Worm (Caenorhabditis elegans) whole organism, L2 larva: ENCODE measurements around the gene nhr-260.

Experiments used
- C34F6.9 ChIP-seq: fragments of 150-350 bp; optimal IDR thresholded peaks from 2 replicates; lab custom pipeline; 2014; ENCODE audit warnings: missing biosample characterization, missing genetic modification characterization
- F13H6.1 ChIP-seq: sonication (generic microtip); optimal IDR thresholded peaks from 2 replicates; lab custom pipeline; 2016; ENCODE audit warnings: missing genetic modification characterization, missing compliant biosample characterization
- ZK546.5 ChIP-seq: sonication (generic microtip); optimal IDR thresholded peaks from 2 replicates; lab custom pipeline; 2017; ENCODE audit warnings: missing biosample characterization, missing genetic modification characterization
- aly-2 ChIP-seq: fragments of 150-350 bp; optimal IDR thresholded peaks from 2 replicates; lab custom pipeline; 2014; ENCODE audit warnings: missing biosample characterization, missing genetic modification characterization
- ama-1 ChIP-seq: fragments of 150-350 bp; optimal IDR thresholded peaks from 2 replicates; lab custom pipeline; 2018; ENCODE audit warnings: inconsistent platforms
- ceh-16 ChIP-seq: fragments of 150-350 bp; optimal IDR thresholded peaks from 2 replicates; lab custom pipeline; 2014; ENCODE audit warnings: missing biosample characterization, missing genetic modification characterization
- ceh-82 ChIP-seq: fragments of 150-350 bp; optimal IDR thresholded peaks from 2 replicates; lab custom pipeline; 2014; ENCODE audit warnings: missing biosample characterization, missing genetic modification characterization
- crh-2 ChIP-seq: sonication (generic microtip); optimal IDR thresholded peaks from 2 replicates; lab custom pipeline; 2017; ENCODE audit warnings: missing biosample characterization, missing genetic modification characterization
- dmd-4 ChIP-seq: sonication (generic microtip); optimal IDR thresholded peaks from 2 replicates; lab custom pipeline; 2017; ENCODE audit warnings: missing biosample characterization, missing genetic modification characterization
- egl-27 ChIP-seq: sonication (generic microtip); optimal IDR thresholded peaks from 3 replicates; lab custom pipeline; 2017; ENCODE audit warnings: missing biosample characterization, missing genetic modification reagents, missing genetic modification characterization
- elt-1 ChIP-seq: fragments of 150-350 bp; optimal IDR thresholded peaks from 2 replicates; lab custom pipeline; 2014; ENCODE audit warnings: missing biosample characterization, missing genetic modification characterization
- elt-3 ChIP-seq: sonication (generic microtip); optimal IDR thresholded peaks from 2 replicates; lab custom pipeline; 2017; ENCODE audit warnings: missing biosample characterization, missing genetic modification characterization
- fos-1 ChIP-seq: fragments of 150-350 bp; optimal IDR thresholded peaks from 2 replicates; lab custom pipeline; 2014; ENCODE audit warnings: missing biosample characterization, missing genetic modification characterization
- gmeb-1 ChIP-seq: fragments of 150-350 bp; optimal IDR thresholded peaks from 2 replicates; lab custom pipeline; 2014; ENCODE audit warnings: missing biosample characterization, missing genetic modification characterization
- lin-11 ChIP-seq: fragments of 150-350 bp; sonication (generic microtip); optimal IDR thresholded peaks from 2 replicates; lab custom pipeline; 2014; ENCODE audit warnings: missing biosample characterization, missing genetic modification characterization, inconsistent platforms, mixed read lengths
- lin-13 ChIP-seq: fragments of 150-350 bp; optimal IDR thresholded peaks from 2 replicates; lab custom pipeline; 2014; ENCODE audit warnings: missing biosample characterization, missing genetic modification reagents, missing genetic modification characterization
- lin-39 ChIP-seq: fragments of 150-350 bp; optimal IDR thresholded peaks from 2 replicates; lab custom pipeline; 2014; ENCODE audit warnings: missing biosample characterization, missing genetic modification reagents, missing genetic modification characterization
- mab-5 ChIP-seq: fragments of 150-350 bp; optimal IDR thresholded peaks from 2 replicates; lab custom pipeline; 2014; ENCODE audit warnings: missing biosample characterization, missing genetic modification characterization
- mbf-1 ChIP-seq: sonication (generic microtip); optimal IDR thresholded peaks from 2 replicates; lab custom pipeline; 2017; ENCODE audit warnings: missing biosample characterization, missing genetic modification characterization
- mdl-1 ChIP-seq, 2 experiments: fragments of 150-350 bp in 1 of 2; sonication (generic microtip) in 1 of 2; optimal IDR thresholded peaks; 2 replicates each; lab custom pipeline; 2017; ENCODE audit warnings: missing biosample characterization in 2 of 2, missing genetic modification characterization in 2 of 2
- nhr-10 ChIP-seq: sonication (generic microtip); optimal IDR thresholded peaks from 2 replicates; lab custom pipeline; 2017; ENCODE audit warnings: missing biosample characterization, missing genetic modification characterization
- nhr-11 ChIP-seq: fragments of 150-350 bp; optimal IDR thresholded peaks from 2 replicates; lab custom pipeline; 2014; ENCODE audit warnings: missing biosample characterization, missing genetic modification characterization
- nhr-12 ChIP-seq: fragments of 150-350 bp; optimal IDR thresholded peaks from 2 replicates; lab custom pipeline; 2014; ENCODE audit warnings: missing biosample characterization, missing genetic modification characterization
- nhr-25 ChIP-seq: fragments of 150-350 bp; sonication (generic microtip); optimal IDR thresholded peaks from 3 replicates; lab custom pipeline; 2014; ENCODE audit warnings: missing biosample characterization, missing genetic modification characterization
- nhr-6 ChIP-seq: fragments of 150-350 bp; optimal IDR thresholded peaks from 2 replicates; lab custom pipeline; 2014; ENCODE audit warnings: missing biosample characterization, missing genetic modification characterization
- nhr-77 ChIP-seq: fragments of 150-350 bp; optimal IDR thresholded peaks from 2 replicates; lab custom pipeline; 2014; ENCODE audit warnings: missing biosample characterization, missing genetic modification characterization
- peb-1 ChIP-seq: fragments of 150-350 bp; optimal IDR thresholded peaks from 2 replicates; lab custom pipeline; 2014; ENCODE audit warnings: missing biosample characterization, missing genetic modification characterization
- sem-4 ChIP-seq: fragments of 150-350 bp; optimal IDR thresholded peaks from 2 replicates; lab custom pipeline; 2014; ENCODE audit warnings: missing biosample characterization, missing genetic modification reagents, missing genetic modification characterization
- skn-1 ChIP-seq: sonication (generic microtip); optimal IDR thresholded peaks from 2 replicates; lab custom pipeline; 2017; ENCODE audit warnings: missing biosample characterization, missing genetic modification characterization
- sma-3 ChIP-seq: sonication (generic microtip); optimal IDR thresholded peaks from 2 replicates; lab custom pipeline; 2016; ENCODE audit warnings: missing genetic modification reagents, missing genetic modification characterization, missing compliant biosample characterization
- snpc-4 ChIP-seq: fragments of 150-350 bp; optimal IDR thresholded peaks from 2 replicates; lab custom pipeline; 2014; ENCODE audit warnings: missing biosample characterization, missing genetic modification characterization
- unc-39 ChIP-seq: fragments of 150-350 bp; optimal IDR thresholded peaks from 2 replicates; lab custom pipeline; 2014; ENCODE audit warnings: missing biosample characterization, missing genetic modification characterization
- unc-55 ChIP-seq: fragments of 150-350 bp; sonication (generic microtip); optimal IDR thresholded peaks from 3 replicates; lab custom pipeline; 2014; ENCODE audit warnings: missing biosample characterization, missing genetic modification reagents, missing genetic modification characterization
- unc-62 ChIP-seq: fragments of 150-350 bp; optimal IDR thresholded peaks from 2 replicates; lab custom pipeline; 2014; ENCODE audit warnings: missing biosample characterization, missing genetic modification reagents, missing genetic modification characterization
- zag-1 ChIP-seq: fragments of 150-350 bp; optimal IDR thresholded peaks from 2 replicates; lab custom pipeline; 2014; ENCODE audit warnings: missing biosample characterization, missing genetic modification characterization
- ztf-11 ChIP-seq: sonication (generic microtip); optimal IDR thresholded peaks from 2 replicates; lab custom pipeline; 2017; ENCODE audit warnings: missing biosample characterization, missing genetic modification characterization
- ztf-4 ChIP-seq: fragments of 150-350 bp; optimal IDR thresholded peaks from 2 replicates; lab custom pipeline; 2014; ENCODE audit warnings: missing biosample characterization, missing genetic modification characterization

nhr-260 gene

DNA sequence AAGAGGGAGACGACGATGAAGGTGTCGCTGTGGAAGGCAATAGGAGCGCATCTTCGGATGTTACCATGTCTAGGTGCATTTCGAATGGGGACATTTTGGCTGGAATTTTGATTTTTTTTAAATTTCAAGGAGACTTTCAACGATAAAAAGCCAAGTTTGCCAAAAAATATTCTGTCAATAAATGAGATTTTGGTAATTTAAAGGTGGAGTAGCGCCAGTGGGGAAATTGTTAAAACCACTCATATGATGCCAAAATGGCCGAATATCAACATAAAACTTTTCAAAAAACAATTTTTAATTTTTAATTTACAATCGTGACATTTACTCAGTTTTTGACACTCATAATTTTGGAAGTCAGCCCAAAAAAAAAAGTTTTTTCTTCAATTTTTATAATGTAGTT lies at the start of gene nhr-260:
TSS of gene nhr-260 (minus strand) at position 101 of the 400 bp plus-strand sequence.
- no peak for TF ChIP-seq ceh-16 (tag; lab: Kevin White, UChicago)
- TF ChIP-seq, all 48 proteins: peak for 0

DNA sequence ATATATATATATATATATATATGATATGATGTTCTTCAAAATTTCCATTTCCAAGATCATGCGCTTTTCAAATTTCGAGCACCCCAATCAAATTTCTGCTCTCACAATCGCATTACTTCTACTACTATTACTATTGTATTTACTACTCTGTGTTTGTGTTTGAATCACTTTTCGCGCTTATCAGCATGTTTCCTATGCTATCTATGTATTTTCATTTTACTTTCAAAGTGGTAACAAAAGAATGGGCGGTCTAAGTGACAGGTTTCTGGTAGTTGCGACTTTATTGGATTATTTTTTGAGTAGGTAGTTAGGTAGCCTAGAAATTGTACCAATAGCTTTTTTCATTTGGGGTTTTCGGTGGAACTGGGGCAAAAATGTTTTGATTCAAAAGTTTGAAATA lies 46.7 kb upstream of the nhr-260 start:
- TF ChIP-seq fos-1 (tag; lab: Kevin White, UChicago) (no peak), skn-1 (tag; lab: Kevin White, UChicago) (no peak), lin-11 (tag; lab: Kevin White, UChicago) (no peak), ceh-82 (tag; lab: Kevin White, UChicago) (no peak), ztf-4 (tag; lab: Kevin White, UChicago) (no peak), aly-2 (tag; lab: Kevin White, UChicago) (no peak), mdl-1 (tag; optimal IDR thresholded peaks at IDR 0.05; lab: Kevin White, UChicago) (no peak), nhr-11 (tag; lab: Kevin White, UChicago) (no peak), nhr-77 (tag; lab: Kevin White, UChicago) (no peak), peb-1 (no peak), nhr-6 (tag; lab: Kevin White, UChicago) (no peak), F13H6.1 (tag; lab: Kevin White, UChicago) (no peak)

DNA sequence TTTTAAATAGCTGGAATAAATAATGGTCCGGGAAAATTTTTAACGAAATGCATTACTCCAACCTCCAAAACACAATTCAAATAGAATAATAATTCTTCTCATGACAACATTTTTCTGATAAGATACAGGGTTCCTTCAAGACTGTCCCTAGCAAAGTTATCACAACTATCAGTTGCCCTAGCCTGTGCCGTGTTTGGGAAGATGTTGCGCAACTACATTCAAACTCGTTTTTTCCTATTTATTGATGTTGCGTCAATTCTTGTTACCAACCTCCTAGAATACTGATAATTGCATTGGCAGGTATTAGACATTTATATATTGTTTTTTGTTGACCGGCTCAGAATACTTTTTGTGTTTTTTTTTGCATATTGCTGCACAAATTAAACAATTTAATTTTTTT lies 43.6 kb upstream of the nhr-260 start:
- TF ChIP-seq skn-1 (tag; lab: Kevin White, UChicago): no peak
- TF ChIP-seq ztf-11 (tag; lab: Kevin White, UChicago): no peak
- no peak for TF ChIP-seq snpc-4
- TF ChIP-seq zag-1 (tag; lab: Kevin White, UChicago): no peak

DNA sequence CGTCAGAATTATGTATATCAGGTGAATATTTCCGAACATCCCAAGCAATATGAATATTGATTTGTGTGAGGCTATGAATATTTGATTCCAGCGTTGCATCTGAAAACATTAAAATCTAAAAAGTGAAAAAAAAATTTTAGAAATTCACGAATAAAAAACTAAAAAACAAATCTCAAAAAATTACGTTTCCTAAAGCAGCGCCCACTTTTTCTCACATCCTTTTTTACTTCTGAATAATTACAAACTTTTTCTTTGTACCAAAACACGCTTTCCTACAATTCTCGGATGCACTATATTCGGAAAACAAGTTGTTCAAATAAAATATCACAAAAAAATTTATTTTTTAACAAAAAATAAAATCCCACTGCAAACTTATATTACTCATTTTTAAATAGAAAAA lies 41.6 kb upstream of the nhr-260 start, which contains the start of gene srsx-8:
TSS of gene srsx-8 (minus strand) at position 101 of the 400 bp plus-strand sequence.
- TF ChIP-seq lin-39: no peak

DNA sequence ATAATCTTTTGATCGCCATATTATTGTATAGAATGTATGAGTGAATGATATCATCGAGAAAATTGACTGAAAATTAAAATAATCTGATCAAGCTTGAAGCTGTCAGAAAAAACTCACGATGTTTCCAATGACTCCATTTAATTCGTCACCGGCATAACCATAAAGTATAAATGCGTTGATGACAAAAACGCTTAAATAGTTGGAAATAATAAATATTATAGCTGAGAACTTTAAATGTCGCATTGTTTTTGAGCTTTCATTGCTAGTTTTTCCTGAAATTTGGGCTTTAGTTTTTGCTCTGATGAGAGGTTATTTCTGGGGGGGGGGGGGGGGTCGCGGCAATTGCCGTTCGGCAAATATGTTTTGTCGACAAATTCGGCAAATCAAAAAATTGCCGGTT lies 39.7 kb upstream of the nhr-260 start:
- TF ChIP-seq unc-39 (tag; lab: Kevin White, UChicago): no peak
- TF ChIP-seq mdl-1 (tag; optimal IDR thresholded peaks at IDR 0.05; lab: Kevin White, UChicago): no peak
- TF ChIP-seq lin-13 (GFP tag; lab: Kevin White, UChicago): no peak
- TF ChIP-seq ama-1 (lab: Kevin White, UChicago): no peak
- TF ChIP-seq nhr-77 (tag; lab: Kevin White, UChicago): no peak
- TF ChIP-seq lin-39: no peak
- TF ChIP-seq nhr-25: no peak
- TF ChIP-seq gmeb-1 (tag; lab: Kevin White, UChicago): no peak
- TF ChIP-seq crh-2 (tag; lab: Kevin White, UChicago): no peak
- no peak for TF ChIP-seq nhr-11 (tag; lab: Kevin White, UChicago)
- TF ChIP-seq C34F6.9 (tag; lab: Kevin White, UChicago): no peak

DNA sequence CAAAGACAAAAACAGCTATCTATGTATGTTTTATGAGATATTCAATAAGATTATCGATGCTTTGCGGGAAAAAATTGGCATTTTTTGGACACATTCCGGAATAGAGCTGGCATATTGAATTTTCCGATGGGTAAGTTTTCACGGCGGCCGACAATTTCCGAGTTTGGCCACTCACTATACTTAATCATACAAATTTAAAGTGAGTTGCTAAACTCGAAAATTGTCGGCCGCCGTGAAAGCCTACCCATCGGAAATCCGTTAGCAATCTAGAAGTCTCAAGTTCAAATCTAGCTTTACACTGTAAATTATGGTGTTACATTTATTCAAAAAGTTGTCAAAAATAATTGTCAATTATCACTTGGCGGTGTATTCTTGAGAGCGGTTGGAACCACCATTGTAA lies 39.3 kb upstream of the nhr-260 start:
- no peak for TF ChIP-seq nhr-10
- TF ChIP-seq nhr-6 (tag; lab: Kevin White, UChicago): no peak
- TF ChIP-seq lin-11 (tag; lab: Kevin White, UChicago): no peak
- no peak for TF ChIP-seq elt-3 (tag; lab: Kevin White, UChicago)
- no peak for TF ChIP-seq crh-2 (tag; lab: Kevin White, UChicago)
- no peak for TF ChIP-seq ZK546.5
- no peak for TF ChIP-seq ztf-4 (tag; lab: Kevin White, UChicago)
- no peak for TF ChIP-seq sem-4 (tag; lab: Kevin White, UChicago)
- no peak for TF ChIP-seq unc-55 (GFP tag; lab: Kevin White, UChicago)
- no peak for TF ChIP-seq aly-2 (tag; lab: Kevin White, UChicago)
- TF ChIP-seq unc-62 (GFP tag; lab: Kevin White, UChicago): no peak
- no peak for TF ChIP-seq nhr-11 (tag; lab: Kevin White, UChicago)
- no peak for TF ChIP-seq ztf-11 (tag; lab: Kevin White, UChicago)
- TF ChIP-seq lin-13 (GFP tag; lab: Kevin White, UChicago): no peak
- no peak for TF ChIP-seq nhr-25
- TF ChIP-seq nhr-77 (tag; lab: Kevin White, UChicago): no peak
- TF ChIP-seq skn-1 (tag; lab: Kevin White, UChicago): no peak
- no peak for TF ChIP-seq ama-1 (lab: Kevin White, UChicago)
- TF ChIP-seq, all 48 proteins: peak for 0

DNA sequence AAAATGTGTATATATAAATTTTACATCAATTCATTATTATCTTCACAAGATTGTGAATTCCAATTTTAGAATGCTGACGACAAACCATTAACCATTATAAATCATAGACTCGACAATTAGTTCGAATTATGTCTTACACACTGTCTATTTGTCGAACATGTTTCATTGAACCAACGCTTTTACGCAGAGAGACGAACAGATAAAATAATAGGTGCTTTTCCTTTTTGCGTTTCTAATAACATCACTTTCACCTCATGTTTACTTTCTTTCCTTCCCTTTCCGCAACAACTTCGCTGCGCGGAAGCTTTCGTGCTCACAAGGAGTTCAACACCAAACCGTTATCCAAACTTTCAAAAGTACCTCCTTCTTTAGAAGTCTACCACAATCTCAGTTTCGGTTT lies 36.4 kb upstream of the nhr-260 start, which contains the start of gene F52F10.2:
TSS of gene F52F10.2 (plus strand) at position 301 of the 400 bp plus-strand sequence.
- no peak for TF ChIP-seq nhr-10
- TF ChIP-seq nhr-25: no peak
- TF ChIP-seq skn-1 (tag; lab: Kevin White, UChicago): no peak
- no peak for TF ChIP-seq egl-27
- TF ChIP-seq sma-3: no peak
- no peak for TF ChIP-seq nhr-12 (tag; lab: Kevin White, UChicago)
- TF ChIP-seq mbf-1 (tag; lab: Kevin White, UChicago): no peak
- no peak for TF ChIP-seq dmd-4 (tag; lab: Kevin White, UChicago)
- TF ChIP-seq elt-1 (tag; lab: Kevin White, UChicago): no peak
- TF ChIP-seq mab-5 (tag; lab: Kevin White, UChicago): no peak
- TF ChIP-seq ceh-16 (tag; lab: Kevin White, UChicago): no peak
